Fruit fly (Drosophila melanogaster) whole organism, embryonic: ENCODE data around the gene Rbp6.

Experiments
- Atf-2 ChIP-seq: fragments of 200-800 bp; sonication (Bioruptor generic); optimal IDR thresholded peaks from 2 replicates; lab custom pipeline; 2016; ENCODE audit warnings: missing biosample characterization, missing genetic modification characterization
- Bdp1 ChIP-seq: fragments of 200-800 bp; sonication (Bioruptor generic); optimal IDR thresholded peaks from 3 replicates; lab custom pipeline; 2016; ENCODE audit warnings: missing biosample characterization, missing genetic modification characterization
- CG11695 ChIP-seq: fragments of 200-800 bp; sonication (Bioruptor generic); IDR thresholded peaks from 3 replicates; pipeline ENCODE4 v1.3.6; 2022; ENCODE audit warnings: missing biosample characterization, missing genetic modification characterization
- CG12236 ChIP-seq: fragments of 200-800 bp; sonication (Bioruptor generic); optimal IDR thresholded peaks from 2 replicates; lab custom pipeline; 2016; ENCODE audit warnings: missing biosample characterization, missing genetic modification characterization
- CG15514 ChIP-seq: fragments of 200-800 bp; sonication (Bioruptor generic); optimal IDR thresholded peaks from 3 replicates; lab custom pipeline; 2017; ENCODE audit warnings: missing biosample characterization, missing genetic modification characterization, mild to moderate bottlenecking, moderate library complexity, missing genetic modification reagents
- CG17328 ChIP-seq: fragments of 200-800 bp; sonication (Bioruptor generic); IDR thresholded peaks from 2 replicates; pipeline ENCODE4 v1.3.6; 2022; ENCODE audit warnings: missing biosample characterization, missing genetic modification characterization
- CG17829 ChIP-seq: fragments of 200-800 bp; optimal IDR thresholded peaks from 2 replicates; lab custom pipeline; 2019; ENCODE audit warnings: missing biosample characterization, mild to moderate bottlenecking, missing genetic modification characterization, moderate library complexity
- CG1792 ChIP-seq: fragments of 200-800 bp; sonication (Bioruptor generic); optimal IDR thresholded peaks from 2 replicates; lab custom pipeline; 2016; ENCODE audit warnings: missing biosample characterization, missing genetic modification characterization
- CG18599 ChIP-seq: fragments of 200-800 bp; sonication (Bioruptor generic); optimal IDR thresholded peaks from 3 replicates; lab custom pipeline; 2017; ENCODE audit warnings: missing biosample characterization, missing genetic modification characterization, mild to moderate bottlenecking, moderate library complexity, missing genetic modification reagents
- CG2202 ChIP-seq: fragments of 200-800 bp; sonication (Bioruptor generic); optimal IDR thresholded peaks from 2 replicates; lab custom pipeline; 2018; ENCODE audit warnings: missing biosample characterization, mild to moderate bottlenecking, missing genetic modification characterization
- CG30403 ChIP-seq: fragments of 200-800 bp; sonication (Bioruptor generic); optimal IDR thresholded peaks from 3 replicates; lab custom pipeline; 2016; ENCODE audit warnings: missing biosample characterization, missing genetic modification characterization
- CG3163 ChIP-seq: fragments of 200-800 bp; sonication (Bioruptor generic); optimal IDR thresholded peaks from 3 replicates; lab custom pipeline; 2016; ENCODE audit warnings: missing biosample characterization, missing genetic modification characterization
- CG32772 ChIP-seq: fragments of 200-800 bp; sonication (Bioruptor generic); IDR thresholded peaks from 2 replicates; pipeline ENCODE4 v1.3.6; 2022; ENCODE audit warnings: missing biosample characterization, missing genetic modification characterization
- CG3281 ChIP-seq: fragments of 200-800 bp; sonication (Bioruptor generic); optimal IDR thresholded peaks from 3 replicates; lab custom pipeline; 2017; ENCODE audit warnings: missing biosample characterization, mild to moderate bottlenecking, missing genetic modification characterization
- CG5180 ChIP-seq: fragments of 200-800 bp; sonication (Bioruptor generic); optimal IDR thresholded peaks from 3 replicates; lab custom pipeline; 2017; ENCODE audit warnings: missing biosample characterization, missing genetic modification characterization, mild to moderate bottlenecking, moderate library complexity, missing genetic modification reagents
- CG6689 ChIP-seq: fragments of 200-800 bp; sonication (Bioruptor generic); IDR thresholded peaks from 2 replicates; pipeline ENCODE4 v1.3.6; 2022; ENCODE audit warnings: missing biosample characterization, missing genetic modification characterization
- CG6791 ChIP-seq: fragments of 200-800 bp; sonication (Bioruptor generic); IDR thresholded peaks from 3 replicates; pipeline ENCODE4 v1.3.6; 2022; ENCODE audit warnings: missing biosample characterization, missing genetic modification characterization; ENCODE audit not compliant: partially characterized antibody
- CG7745 ChIP-seq: fragments of 200-800 bp; sonication (Bioruptor generic); optimal IDR thresholded peaks from 2 replicates; lab custom pipeline; 2018; ENCODE audit warnings: missing biosample characterization, mild to moderate bottlenecking, missing genetic modification characterization, moderate library complexity
- CG8944 ChIP-seq: fragments of 200-800 bp; sonication (Bioruptor generic); optimal IDR thresholded peaks from 3 replicates; lab custom pipeline; 2016; ENCODE audit warnings: missing biosample characterization, missing genetic modification characterization
- CTCF ChIP-seq: fragments of 200-800 bp; sonication (Bioruptor generic); optimal IDR thresholded peaks from 2 replicates; lab custom pipeline; 2017; ENCODE audit warnings: missing biosample characterization, mild to moderate bottlenecking, missing genetic modification characterization, moderate library complexity
- D19A ChIP-seq: fragments of 200-800 bp; optimal IDR thresholded peaks from 3 replicates; lab custom pipeline; 2019; ENCODE audit warnings: missing biosample characterization, mild to moderate bottlenecking, missing genetic modification characterization, moderate library complexity
- Deaf1 ChIP-seq: fragments of 200-800 bp; optimal IDR thresholded peaks from 3 replicates; lab custom pipeline; 2019; ENCODE audit warnings: missing biosample characterization, mild to moderate bottlenecking, missing genetic modification characterization, moderate library complexity
- Ets65A ChIP-seq: fragments of 200-800 bp; sonication (Bioruptor generic); peaks from one replicate; lab custom pipeline; 2016; ENCODE audit warnings: missing biosample characterization, missing genetic modification characterization
- Jarid2 ChIP-seq: fragments of 200-800 bp; sonication (Bioruptor generic); optimal IDR thresholded peaks from 3 replicates; lab custom pipeline; 2017; ENCODE audit warnings: mild to moderate bottlenecking, missing biosample characterization, missing genetic modification reagents, missing genetic modification characterization
- MTF-1 ChIP-seq: fragments of 200-800 bp; sonication (Bioruptor generic); optimal IDR thresholded peaks from 2 replicates; lab custom pipeline; 2018; ENCODE audit warnings: missing biosample characterization, mild to moderate bottlenecking, missing genetic modification characterization, borderline replicate concordance
- Ptx1 ChIP-seq: fragments of 200-800 bp; sonication (Bioruptor generic); IDR thresholded peaks from 2 replicates; pipeline ENCODE4 v1.3.6; 2022; ENCODE audit warnings: missing biosample characterization, missing genetic modification characterization
- Scr ChIP-seq: fragments of 200-800 bp; sonication (Bioruptor generic); IDR thresholded peaks from 2 replicates; pipeline ENCODE4 v1.3.6; 2022; ENCODE audit warnings: missing biosample characterization, missing genetic modification characterization; ENCODE audit not compliant: partially characterized antibody
- Sox102F ChIP-seq: fragments of 200-800 bp; sonication (Bioruptor generic); optimal IDR thresholded peaks from 2 replicates; lab custom pipeline; 2018; ENCODE audit warnings: missing biosample characterization, mild to moderate bottlenecking, missing genetic modification characterization, moderate library complexity
- Ssrp ChIP-seq: fragments of 200-800 bp; sonication (Bioruptor generic); optimal IDR thresholded peaks from 2 replicates; lab custom pipeline; 2018; ENCODE audit warnings: missing biosample characterization, mild to moderate bottlenecking, missing genetic modification characterization, moderate library complexity
- chn ChIP-seq: fragments of 200-800 bp; sonication (Bioruptor generic); optimal IDR thresholded peaks from 2 replicates; lab custom pipeline; 2016; ENCODE audit warnings: missing biosample characterization, missing genetic modification characterization
- corto ChIP-seq: fragments of 200-800 bp; sonication (Bioruptor generic); optimal IDR thresholded peaks from 2 replicates; lab custom pipeline; 2016; ENCODE audit warnings: missing biosample characterization, mild to moderate bottlenecking, missing genetic modification characterization, moderate library complexity
- crp ChIP-seq, 2 experiments: fragments of 200-800 bp; sonication (Bioruptor generic); optimal IDR thresholded peaks; 2 replicates in 1 of 2; 3 replicates in 1 of 2; lab custom pipeline; 2017; ENCODE audit warnings: missing biosample characterization in 2 of 2, missing genetic modification characterization in 2 of 2, mild to moderate bottlenecking in 1 of 2, moderate library complexity in 1 of 2
- dimm ChIP-seq: fragments of 200-800 bp; sonication (Bioruptor generic); IDR thresholded peaks from 2 replicates; pipeline ENCODE4 v1.3.6; 2022; ENCODE audit warnings: missing biosample characterization, missing genetic modification characterization
- en ChIP-seq: fragments of 200-800 bp; sonication (Bioruptor generic); optimal IDR thresholded peaks from 2 replicates; lab custom pipeline; 2016; ENCODE audit warnings: missing biosample characterization, missing genetic modification characterization
- ftz-f1 ChIP-seq: fragments of 200-800 bp; sonication (Bioruptor generic); optimal IDR thresholded peaks from 2 replicates; lab custom pipeline; 2016; ENCODE audit warnings: missing biosample characterization, missing genetic modification characterization
- insv ChIP-seq, 2 experiments: fragments of 200-800 bp; sonication (Bioruptor generic); optimal IDR thresholded peaks; 3 replicates each; lab custom pipeline; 2016 to 2018; ENCODE audit warnings: missing biosample characterization in 2 of 2, missing genetic modification characterization in 2 of 2
- lmd ChIP-seq: fragments of 200-800 bp; sonication (Bioruptor generic); IDR thresholded peaks from 2 replicates; pipeline ENCODE4 v1.3.6; 2022; ENCODE audit warnings: missing biosample characterization, missing genetic modification characterization
- nom ChIP-seq: fragments of 200-800 bp; sonication (Bioruptor generic); optimal IDR thresholded peaks from 2 replicates; lab custom pipeline; 2017; ENCODE audit warnings: missing biosample characterization, missing genetic modification characterization, mild to moderate bottlenecking, moderate library complexity, missing genetic modification reagents
- p53 ChIP-seq: fragments of 200-800 bp; sonication (Bioruptor generic); optimal IDR thresholded peaks from 2 replicates; lab custom pipeline; 2016; ENCODE audit warnings: missing biosample characterization, missing genetic modification characterization
- prd ChIP-seq, 3 experiments: fragments of >200 bp in 2 of 3; fragments of 200-800 bp in 1 of 3; sonication (Bioruptor generic) in 1 of 3; optimal IDR thresholded peaks in 2 of 3; IDR thresholded peaks in 1 of 3; 2 replicates in 2 of 3; 3 replicates in 1 of 3; pipeline versions ENCODE4 v1.3.6 to Lab custom; 2017 to 2022; ENCODE audit warnings: missing biosample characterization in 1 of 3, missing genetic modification characterization in 1 of 3
- rib ChIP-seq: fragments of 200-800 bp; sonication (Bioruptor generic); IDR thresholded peaks from 2 replicates; pipeline ENCODE4 v1.3.6; 2022; ENCODE audit warnings: missing biosample characterization, missing genetic modification characterization
- slbo ChIP-seq: fragments of 200-800 bp; sonication (Bioruptor generic); IDR thresholded peaks from 2 replicates; pipeline ENCODE4 v1.3.6; 2022; ENCODE audit warnings: missing biosample characterization, missing genetic modification characterization
- sna ChIP-seq: fragments of 200-800 bp; sonication (Bioruptor generic); IDR thresholded peaks from 2 replicates; pipeline ENCODE4 v1.3.6; 2022; ENCODE audit warnings: missing biosample characterization, missing genetic modification characterization; ENCODE audit not compliant: partially characterized antibody
- tgo ChIP-seq: fragments of 200-800 bp; sonication (Bioruptor generic); IDR thresholded peaks from 3 replicates; pipeline ENCODE4 v1.3.6; 2022; ENCODE audit warnings: missing biosample characterization, missing genetic modification characterization
- tx ChIP-seq: fragments of 200-800 bp; sonication (Bioruptor generic); optimal IDR thresholded peaks from 2 replicates; lab custom pipeline; 2016; ENCODE audit warnings: missing biosample characterization, missing genetic modification characterization
- z ChIP-seq: fragments of 200-800 bp; sonication (Bioruptor generic); IDR thresholded peaks from 3 replicates; pipeline ENCODE4 v1.3.6; 2022; ENCODE audit warnings: missing biosample characterization, missing genetic modification characterization
- zen2 ChIP-seq: fragments of 200-800 bp; sonication (Bioruptor generic); IDR thresholded peaks from 3 replicates; pipeline ENCODE4 v1.3.6; 2022; ENCODE audit warnings: missing biosample characterization, missing genetic modification characterization; ENCODE audit not compliant: partially characterized antibody
- zf30C ChIP-seq: fragments of 200-800 bp; sonication (Bioruptor generic); optimal IDR thresholded peaks from 3 replicates; lab custom pipeline; 2018; ENCODE audit warnings: missing biosample characterization, mild to moderate bottlenecking, missing genetic modification characterization

Gene Rbp6

DNA sequence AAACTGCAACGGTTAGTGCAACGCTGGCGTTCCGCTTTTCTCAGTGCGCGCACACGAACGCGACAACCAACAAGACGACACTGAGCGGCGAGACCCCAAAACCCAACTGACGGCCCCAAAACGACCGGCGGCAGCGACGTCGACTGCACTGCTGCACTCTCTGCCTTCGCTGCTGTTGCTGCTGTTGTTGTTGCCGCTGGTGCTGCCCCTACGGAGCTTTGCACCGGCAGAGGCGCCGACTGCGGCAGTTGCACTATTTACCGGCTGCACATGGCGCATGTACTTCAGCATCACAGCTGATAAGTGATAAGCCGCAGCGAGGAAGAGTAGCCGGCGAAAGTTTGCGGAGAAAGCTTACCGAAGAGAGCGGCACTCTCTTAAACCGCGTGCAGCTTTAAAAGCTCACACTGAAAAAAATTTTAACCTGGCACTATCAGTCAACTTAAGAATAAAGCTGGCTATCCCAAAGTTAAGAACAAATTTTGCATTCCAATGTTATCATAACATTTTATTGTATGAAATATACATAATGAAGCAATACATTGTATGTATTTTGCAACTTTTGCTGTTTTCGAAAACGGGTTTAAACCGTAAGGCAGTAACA is at the start of gene Rbp6 (continued):
- peak; percentile 41; the same call in 1 of the 3 replicates for TF ChIP-seq zen2
- peak; percentile 37 for TF ChIP-seq CG30403 (GFP tag; lab: Kevin White, UChicago)
- peak; percentile 36 for TF ChIP-seq Sox102F (GFP tag; lab: Kevin White, UChicago)
- TF ChIP-seq CG7745 = no peak
- 0 out of 3 replicates have a peak, but pooled peaks have one; percentile 34 for TF ChIP-seq CG11695
- TF ChIP-seq prd (optimal IDR thresholded peaks at IDR 0.05; lab: Kevin White, UChicago) = no peak
- TF ChIP-seq prd (GFP tag; IDR thresholded peaks at IDR 0.05; lab: Robert Waterston, UW) = 0 out of 3 replicates have a peak, but pooled peaks have one; percentile 12
- TF ChIP-seq sna (GFP tag; lab: Robert Waterston, UW) = 0 out of 2 replicates have a peak, but pooled peaks have one; percentile 14
- peak; percentile 71 for TF ChIP-seq CTCF (GFP tag; lab: Kevin White, UChicago)
- no peak for TF ChIP-seq Bdp1 (GFP tag; lab: Kevin White, UChicago)
- no peak for TF ChIP-seq Scr
- peak; percentile 25; the same call in 1 of the 2 replicates for TF ChIP-seq lmd (GFP tag; lab: Robert Waterston, UW)
- no peak for TF ChIP-seq CG2202 (tag; lab: Kevin White, UChicago)
- peak in 1 of 2 experiments; percentile 37 for TF ChIP-seq crp (GFP tag; optimal IDR thresholded peaks at IDR 0.05; lab: Kevin White, UChicago)
- 0 out of 2 replicates have a peak, but pooled peaks have one; percentile 24 for TF ChIP-seq CG6689
- TF ChIP-seq slbo (GFP tag; lab: Robert Waterston, UW) = no peak
- peak; percentile 68 for TF ChIP-seq zf30C (GFP tag; lab: Kevin White, UChicago)
- TF ChIP-seq CG3281 (GFP tag; lab: Kevin White, UChicago) = no peak
- peak; percentile 42; the same call in 2 of the 3 replicates for TF ChIP-seq tgo (GFP tag; lab: Robert Waterston, UW)
- TF ChIP-seq CG15514 (GFP tag; lab: Kevin White, UChicago) = peak; percentile 21
- TF ChIP-seq nom (GFP tag; lab: Kevin White, UChicago) = peak; percentile 1
- peak; percentile 35; the same call in 1 of the 2 replicates for TF ChIP-seq CG17328 (GFP tag; lab: Robert Waterston, UW)
- TF ChIP-seq CG8944 (GFP tag; lab: Kevin White, UChicago) = no peak

dm6 chr3L:17269463-17269862 is 31.5 kb upstream of the Rbp6 start:
- peak; percentile 54; the same call in 1 of the 3 replicates for TF ChIP-seq z (GFP tag; lab: Robert Waterston, UW)
- TF ChIP-seq dimm (GFP tag; lab: Robert Waterston, UW) = no peak
- TF ChIP-seq CG5180 (GFP tag; lab: Kevin White, UChicago) = peak; percentile 97
- peak; percentile 36 for TF ChIP-seq Jarid2 (GFP tag; lab: Kevin White, UChicago)
- TF ChIP-seq Ets65A (GFP tag; lab: Kevin White, UChicago) = peak; percentile 51
- no peak for TF ChIP-seq Atf-2 (GFP tag; lab: Kevin White, UChicago)
- TF ChIP-seq Deaf1 = peak; percentile 62
- peak; percentile 15 for TF ChIP-seq CG18599 (GFP tag; lab: Kevin White, UChicago)
- no peak for TF ChIP-seq tx (GFP tag; lab: Kevin White, UChicago)

- TF ChIP-seq Ssrp = no peak
- TF ChIP-seq ftz-f1 (GFP tag; lab: Kevin White, UChicago) = no peak
- no peak for TF ChIP-seq Ptx1 (GFP tag; lab: Robert Waterston, UW)
- no peak for TF ChIP-seq CG12236 (GFP tag; lab: Kevin White, UChicago)
- TF ChIP-seq corto (GFP tag; lab: Kevin White, UChicago) = no peak
- TF ChIP-seq chn (GFP tag; lab: Kevin White, UChicago) = no peak
- TF ChIP-seq p53 = no peak
- no peak for TF ChIP-seq MTF-1
- no peak for TF ChIP-seq CG1792
- TF ChIP-seq CG3163 (GFP tag; lab: Kevin White, UChicago) = no peak
- TF ChIP-seq D19A (tag; lab: Kevin White, UChicago) = no peak
- no peak for TF ChIP-seq insv (GFP tag; optimal IDR thresholded peaks at IDR 0.05; lab: Kevin White, UChicago)
- no peak for TF ChIP-seq en (GFP tag; lab: Kevin White, UChicago)
- no peak for TF ChIP-seq CG17829
- no peak for TF ChIP-seq CG32772
- TF ChIP-seq rib (GFP tag; lab: Robert Waterston, UW) = no peak
- TF ChIP-seq CG6791 (GFP tag; lab: Robert Waterston, UW) = no peak
Observed at dm6 chr3L:17264116-17264515, 26.1 kb upstream of the Rbp6 start, which contains the start of gene CG13723. TSS of gene CG13723 (plus strand) at chr3L:17264416.
